Fruit fly (Drosophila melanogaster) whole organism, pupa: ENCODE measurements around the gene ova.

Source experiments
- CG10348 ChIP-seq: fragments of 200-800 bp; sonication (Bioruptor generic); IDR thresholded peaks from 2 replicates; pipeline ENCODE4 v1.3.6; 2022; ENCODE audit warnings: missing biosample characterization, missing genetic modification characterization
- CG12605 ChIP-seq: fragments of 200-800 bp; sonication (Bioruptor generic); IDR thresholded peaks from 2 replicates; pipeline ENCODE4 v1.3.6; 2022; ENCODE audit warnings: missing biosample characterization, missing genetic modification characterization
- CG13204 ChIP-seq: fragments of 200-800 bp; sonication (Bioruptor generic); optimal IDR thresholded peaks from 2 replicates; lab custom pipeline; 2018; ENCODE audit warnings: missing biosample characterization, mild to moderate bottlenecking, missing genetic modification characterization, moderate library complexity
- CG14655 ChIP-seq: fragments of 200-800 bp; sonication (Bioruptor generic); optimal IDR thresholded peaks from 3 replicates; lab custom pipeline; 2017; ENCODE audit warnings: mild to moderate bottlenecking, missing biosample characterization, missing genetic modification reagents, missing genetic modification characterization
- CG15710 ChIP-seq: fragments of 200-800 bp; sonication (Bioruptor generic); optimal IDR thresholded peaks from 2 replicates; lab custom pipeline; 2018; ENCODE audit warnings: missing biosample characterization, mild to moderate bottlenecking, missing genetic modification characterization, moderate library complexity
- CG17806 ChIP-seq: fragments of 200-800 bp; sonication (Bioruptor generic); optimal IDR thresholded peaks from 2 replicates; lab custom pipeline; 2018; ENCODE audit warnings: missing biosample characterization, mild to moderate bottlenecking, missing genetic modification characterization, moderate library complexity
- CG32121 ChIP-seq: fragments of 200-800 bp; sonication (Bioruptor generic); IDR thresholded peaks from 2 replicates; pipeline ENCODE4 v1.3.6; 2022; ENCODE audit warnings: missing biosample characterization, missing genetic modification characterization
- CG34367 ChIP-seq: fragments of 200-800 bp; sonication (Bioruptor generic); optimal IDR thresholded peaks from 2 replicates; lab custom pipeline; 2018; ENCODE audit warnings: missing biosample characterization, mild to moderate bottlenecking, missing genetic modification characterization
- CG4496 ChIP-seq: fragments of 200-800 bp; sonication (Bioruptor generic); IDR thresholded peaks from 3 replicates; pipeline ENCODE4 v1.3.6; 2022; ENCODE audit warnings: missing biosample characterization, missing genetic modification characterization
- CG8159 ChIP-seq: fragments of 200-800 bp; sonication (Bioruptor generic); optimal IDR thresholded peaks from 3 replicates; lab custom pipeline; 2018; ENCODE audit warnings: missing biosample characterization, mild to moderate bottlenecking, missing genetic modification characterization, moderate library complexity
- CG8301 ChIP-seq: fragments of 200-800 bp; sonication (Bioruptor generic); optimal IDR thresholded peaks from 2 replicates; lab custom pipeline; 2018; ENCODE audit warnings: missing biosample characterization, mild to moderate bottlenecking, missing genetic modification characterization
- CG9948 ChIP-seq: fragments of 200-800 bp; sonication (Bioruptor generic); optimal IDR thresholded peaks from 2 replicates; lab custom pipeline; 2018; ENCODE audit warnings: missing biosample characterization, mild to moderate bottlenecking, missing genetic modification characterization, moderate library complexity
- D1 ChIP-seq: fragments of 200-800 bp; sonication (Bioruptor generic); optimal IDR thresholded peaks from 2 replicates; lab custom pipeline; 2018; ENCODE audit warnings: missing biosample characterization, mild to moderate bottlenecking, missing genetic modification characterization, moderate library complexity
- EcR ChIP-seq: fragments of 200-800 bp; sonication (Bioruptor generic); optimal IDR thresholded peaks from 3 replicates; lab custom pipeline; 2019; ENCODE audit warnings: missing biosample characterization, missing genetic modification characterization, mild to moderate bottlenecking, moderate library complexity, missing genetic modification reagents
- Ets98B ChIP-seq: fragments of 200-800 bp; sonication (Bioruptor generic); IDR thresholded peaks from 2 replicates; pipeline ENCODE4 v1.3.6; 2022; ENCODE audit warnings: missing biosample characterization, missing genetic modification characterization
- Pif1A ChIP-seq: fragments of 200-800 bp; sonication (Bioruptor generic); optimal IDR thresholded peaks from 3 replicates; lab custom pipeline; 2016; ENCODE audit warnings: missing biosample characterization, missing genetic modification characterization
- Pif1B ChIP-seq: fragments of 200-800 bp; sonication (Bioruptor generic); optimal IDR thresholded peaks from 3 replicates; lab custom pipeline; 2016; ENCODE audit warnings: missing biosample characterization, missing genetic modification characterization
- Snoo ChIP-seq: fragments of 200-800 bp; sonication (Bioruptor generic); optimal IDR thresholded peaks from 3 replicates; lab custom pipeline; 2017; ENCODE audit warnings: missing biosample characterization, mild to moderate bottlenecking, missing genetic modification characterization, inconsistent platforms
- fd96Ca ChIP-seq: fragments of 200-800 bp; sonication (Bioruptor generic); IDR thresholded peaks from 3 replicates; pipeline ENCODE4 v1.3.6; 2022; ENCODE audit warnings: missing biosample characterization, missing genetic modification characterization
- gl ChIP-seq: fragments of 200-800 bp; sonication (Bioruptor generic); optimal IDR thresholded peaks from 2 replicates; lab custom pipeline; 2018; ENCODE audit warnings: missing biosample characterization, mild to moderate bottlenecking, missing genetic modification characterization
- rn ChIP-seq: fragments of 200-800 bp; sonication (Bioruptor generic); IDR thresholded peaks from 2 replicates; pipeline ENCODE4 v1.3.6; 2022; ENCODE audit warnings: missing biosample characterization, missing genetic modification characterization

ova gene

dm6 chr2L:10232827-10233226, 1.3 kb upstream of the ova start:
- TF ChIP-seq CG34367 (tag; lab: Kevin White, UChicago) (no peak), Snoo (tag; lab: Kevin White, UChicago) (no peak), CG8159 (tag; lab: Kevin White, UChicago) (no peak), CG13204 (no peak), CG12605 (no peak), CG14655 (no peak), rn (no peak)

DNA sequence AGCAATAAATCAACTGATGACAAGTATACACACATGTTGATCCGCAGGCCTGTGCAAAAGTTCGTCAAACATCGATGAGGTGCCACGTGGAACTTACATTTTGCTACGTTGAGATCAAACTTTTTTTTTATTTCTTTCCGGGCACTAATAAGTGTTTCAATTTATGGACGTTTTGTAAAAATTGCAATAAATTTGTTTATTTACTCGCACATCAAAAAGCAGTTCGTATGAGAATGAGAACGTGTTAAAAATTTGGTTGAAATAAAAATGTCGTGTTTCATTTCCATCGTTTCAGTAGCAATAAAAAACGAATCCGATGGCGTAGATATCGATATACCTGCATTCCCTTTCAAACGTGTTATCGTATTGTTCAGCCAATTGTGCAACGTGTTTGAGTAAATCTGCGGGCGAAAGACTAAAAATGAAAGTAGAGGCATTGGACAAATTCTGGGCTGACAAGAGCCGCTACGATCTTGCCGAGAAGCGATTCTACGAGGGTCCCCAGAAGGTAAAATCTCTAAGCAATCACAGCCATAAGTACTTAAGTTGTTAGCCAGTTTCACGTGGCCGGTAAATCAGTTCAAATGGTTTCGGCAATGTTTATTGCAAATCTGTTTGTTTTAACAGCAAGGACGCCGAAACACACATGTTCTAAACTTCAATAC, 792 bp upstream of the ova start, which contains the start of gene eEF1delta:
TSS of gene eEF1delta (plus strand) at position 356 of the 665 bp plus-strand sequence.
- TF ChIP-seq CG13204, result no peak
- TF ChIP-seq CG12605, result no peak

DNA sequence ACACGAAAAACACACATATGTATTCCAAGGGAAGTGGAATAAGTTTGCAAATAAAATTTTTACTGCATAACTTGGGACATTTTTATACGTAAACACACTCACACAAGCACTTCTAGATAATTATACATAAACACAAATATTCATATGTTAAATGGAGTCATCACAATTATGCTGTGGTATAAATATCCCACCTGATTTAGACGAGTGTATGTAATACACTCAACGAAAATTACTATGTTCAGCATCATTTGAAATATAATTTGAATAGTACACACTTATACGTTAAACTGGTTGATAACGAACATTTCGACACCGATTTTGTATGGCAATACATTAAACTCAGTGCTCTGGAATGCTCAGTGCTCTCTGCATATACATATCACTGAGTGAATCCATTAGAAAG, 399 bp downstream of the ova start:
- peak; percentile 10 for TF ChIP-seq CG15710 (tag; lab: Kevin White, UChicago)
- no peak for TF ChIP-seq EcR
- TF ChIP-seq CG12605, result no peak
- peak; percentile 61 for TF ChIP-seq CG8301 (tag; lab: Kevin White, UChicago)
- no peak for TF ChIP-seq Snoo (tag; lab: Kevin White, UChicago)
- peak; percentile 54; the same call in 1 of the 2 replicates for TF ChIP-seq CG32121 (GFP tag; lab: Robert Waterston, UW)
- peak; percentile 79 for TF ChIP-seq Pif1A (GFP tag; lab: Kevin White, UChicago)
- no peak for TF ChIP-seq CG14655
- TF ChIP-seq Pif1B (GFP tag; lab: Kevin White, UChicago), result peak; percentile 62
- TF ChIP-seq CG4496 (GFP tag; lab: Robert Waterston, UW), result peak; percentile 65; the same call in 2 of the 3 replicates
- TF ChIP-seq CG8159 (tag; lab: Kevin White, UChicago), result peak; percentile 38
- no peak for TF ChIP-seq Ets98B (GFP tag; lab: Robert Waterston, UW)
- no peak for TF ChIP-seq rn
- peak; percentile 53 for TF ChIP-seq CG17806 (tag; lab: Kevin White, UChicago)
- no peak for TF ChIP-seq CG13204
- peak; percentile 30 for TF ChIP-seq CG9948 (tag; lab: Kevin White, UChicago)
- TF ChIP-seq CG10348 (GFP tag; lab: Robert Waterston, UW), result no peak

DNA sequence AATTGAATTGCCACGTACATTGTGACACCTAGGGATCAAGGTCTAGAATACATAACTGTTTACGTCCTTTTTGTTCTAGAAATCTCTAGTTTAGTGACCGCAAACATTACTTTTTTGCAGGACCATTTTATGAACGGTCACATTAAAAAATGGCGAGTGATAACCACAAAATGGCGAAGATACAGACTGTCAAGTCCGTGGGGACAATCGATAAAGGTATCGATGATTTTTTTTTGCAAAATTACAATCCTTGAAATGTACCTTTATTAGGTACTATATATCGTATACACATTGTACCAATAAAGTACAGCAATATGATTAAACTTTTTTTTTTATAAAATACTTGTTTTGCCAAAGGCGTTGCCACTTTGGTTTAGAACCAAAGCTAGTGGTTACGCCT, 1.0 kb downstream of the ova start:
- TF ChIP-seq fd96Ca (GFP tag; lab: Robert Waterston, UW) (no peak), rn (no peak), Pif1A (GFP tag; lab: Kevin White, UChicago) (no peak), gl (tag; lab: Kevin White, UChicago) (no peak), CG10348 (GFP tag; lab: Robert Waterston, UW) (no peak), CG9948 (tag; lab: Kevin White, UChicago) (no peak), CG4496 (GFP tag; lab: Robert Waterston, UW) (no peak), D1 (tag; lab: Kevin White, UChicago) (no peak), Snoo (tag; lab: Kevin White, UChicago) (no peak), CG14655 (no peak), CG17806 (tag; lab: Kevin White, UChicago) (no peak), Ets98B (GFP tag; lab: Robert Waterston, UW) (no peak), CG12605 (no peak)

- TF ChIP-seq CG15710 (tag; lab: Kevin White, UChicago) (peak; percentile 11), CG34367 (tag; lab: Kevin White, UChicago) (no peak), Pif1A (GFP tag; lab: Kevin White, UChicago) (no peak), Pif1B (GFP tag; lab: Kevin White, UChicago) (no peak), CG8301 (tag; lab: Kevin White, UChicago) (no peak)
Measured at dm6 chr2L:10226724-10227407, 4.6 kb downstream of the ova start, which contains the start of gene CG5708. TSS of gene CG5708 (minus strand) at chr2L:10226808.

dm6 chr2L:10226213-10226723, 5.2 kb downstream of the ova start:
- TF ChIP-seq rn (no peak), Snoo (tag; lab: Kevin White, UChicago) (no peak), CG17806 (tag; lab: Kevin White, UChicago) (no peak), CG32121 (GFP tag; lab: Robert Waterston, UW) (no peak), CG4496 (GFP tag; lab: Robert Waterston, UW) (no peak), fd96Ca (GFP tag; lab: Robert Waterston, UW) (no peak), CG13204 (no peak), Pif1A (GFP tag; lab: Kevin White, UChicago) (no peak), gl (tag; lab: Kevin White, UChicago) (no peak), CG9948 (tag; lab: Kevin White, UChicago) (no peak), EcR (no peak), CG8301 (tag; lab: Kevin White, UChicago) (no peak), CG14655 (no peak), CG10348 (GFP tag; lab: Robert Waterston, UW) (no peak), CG34367 (tag; lab: Kevin White, UChicago) (no peak), CG8159 (tag; lab: Kevin White, UChicago) (no peak), CG15710 (tag; lab: Kevin White, UChicago) (no peak), CG12605 (no peak)
